Worm (Caenorhabditis elegans) whole organism, mixed stage, embryonic: ENCODE results near the gene vha-8.

Experiments used
- ces-1 ChIP-seq: fragments of 150-350 bp; optimal IDR thresholded peaks from 2 replicates; lab custom pipeline; 2014; ENCODE audit warnings: missing biosample characterization, missing genetic modification reagents, missing genetic modification characterization
- drap-1 ChIP-seq: fragments of 200-800 bp; sonication (Bioruptor generic); optimal IDR thresholded peaks from 3 replicates; lab custom pipeline; 2018; ENCODE audit warnings: mild to moderate bottlenecking, missing genetic modification characterization, missing compliant biosample characterization
- elt-1 ChIP-seq: sonication (generic microtip); optimal IDR thresholded peaks from 2 replicates; lab custom pipeline; 2017; ENCODE audit warnings: missing genetic modification characterization, mild to moderate bottlenecking, missing compliant biosample characterization, antibody characterized with exemption, moderate library complexity, borderline replicate concordance; ENCODE audit not compliant: insufficient read depth
- flh-1 ChIP-seq: fragments of 200-800 bp; sonication (Bioruptor generic); optimal IDR thresholded peaks from 2 replicates; lab custom pipeline; 2018; ENCODE audit warnings: mild to moderate bottlenecking, missing genetic modification characterization, moderate library complexity, missing compliant biosample characterization
- lin-13 ChIP-seq: fragments of 150-350 bp; optimal IDR thresholded peaks from 2 replicates; lab custom pipeline; 2014; ENCODE audit warnings: missing biosample characterization, missing genetic modification characterization
- lsy-2 ChIP-seq: fragments of 150-350 bp; optimal IDR thresholded peaks from 2 replicates; lab custom pipeline; 2014; ENCODE audit warnings: missing biosample characterization, missing genetic modification characterization
- mep-1 ChIP-seq: fragments of 150-350 bp; optimal IDR thresholded peaks from 2 replicates; lab custom pipeline; 2017; ENCODE audit warnings: missing biosample characterization, missing genetic modification reagents, missing genetic modification characterization, inconsistent platforms
- nhr-12 ChIP-seq: fragments of 150-350 bp; optimal IDR thresholded peaks from 2 replicates; lab custom pipeline; 2014; ENCODE audit warnings: missing biosample characterization, missing genetic modification characterization
- nhr-2 ChIP-seq: fragments of 150-350 bp; optimal IDR thresholded peaks from 2 replicates; lab custom pipeline; 2014; ENCODE audit warnings: missing biosample characterization, missing genetic modification characterization
- snpc-4 ChIP-seq: fragments of 150-350 bp; optimal IDR thresholded peaks from 2 replicates; lab custom pipeline; 2014; ENCODE audit warnings: missing biosample characterization, missing genetic modification characterization
- unc-62 ChIP-seq: fragments of 150-350 bp; optimal IDR thresholded peaks from 2 replicates; lab custom pipeline; 2014; ENCODE audit warnings: missing biosample characterization, missing genetic modification reagents, missing genetic modification characterization

- TF ChIP-seq ces-1 (GFP tag; lab: Kevin White, UChicago) (no peak), flh-1 (GFP tag; lab: Kevin White, UChicago) (no peak), unc-62 (GFP tag; lab: Kevin White, UChicago) (no peak), nhr-12 (tag; lab: Kevin White, UChicago) (no peak), lsy-2 (tag; lab: Kevin White, UChicago) (no peak), lin-13 (no peak), mep-1 (tag; lab: Kevin White, UChicago) (no peak), snpc-4 (tag; lab: Kevin White, UChicago) (no peak), elt-1 (tag; lab: Kevin White, UChicago) (no peak), nhr-2 (no peak), drap-1 (GFP tag; lab: Kevin White, UChicago) (no peak)
These were observed 5.7 kb upstream of the vha-8 start, which contains the start of gene dyci-1 for ce11 chrIV:6785151-6785550.
